Worm (Caenorhabditis elegans) whole organism, L3 larva: ENCODE measurements around the gene F18A11.2.
A peak's percentile ranks its signal among the peaks of the same experiment; 100 is the strongest.

Experiments
- R02D3.7 ChIP-seq: fragments of 150-350 bp; optimal IDR thresholded peaks from 2 replicates; lab custom pipeline; 2014; ENCODE audit warnings: missing biosample characterization, missing genetic modification characterization
- aly-2 ChIP-seq: fragments of 150-350 bp; optimal IDR thresholded peaks from 2 replicates; lab custom pipeline; 2014; ENCODE audit warnings: missing biosample characterization, missing genetic modification characterization
- ama-1 ChIP-seq: fragments of 150-350 bp; optimal IDR thresholded peaks from 2 replicates; lab custom pipeline; 2018
- ceh-28 ChIP-seq: fragments of 150-350 bp; optimal IDR thresholded peaks from 2 replicates; lab custom pipeline; 2014; ENCODE audit warnings: missing biosample characterization, missing genetic modification reagents, missing genetic modification characterization
- ceh-9 ChIP-seq: sonication (generic microtip); optimal IDR thresholded peaks from 2 replicates; lab custom pipeline; 2018; ENCODE audit warnings: missing biosample characterization, missing genetic modification characterization
- daf-12 ChIP-seq: fragments of 150-350 bp; optimal IDR thresholded peaks from 2 replicates; lab custom pipeline; 2014; ENCODE audit warnings: missing biosample characterization, missing genetic modification reagents, missing genetic modification characterization
- egl-5 ChIP-seq: fragments of 150-350 bp; optimal IDR thresholded peaks from 2 replicates; lab custom pipeline; 2017; ENCODE audit warnings: missing biosample characterization, missing genetic modification reagents, missing genetic modification characterization, inconsistent platforms
- elt-1 ChIP-seq: fragments of 150-350 bp; optimal IDR thresholded peaks from 2 replicates; lab custom pipeline; 2014; ENCODE audit warnings: missing biosample characterization, missing genetic modification characterization
- elt-2 ChIP-seq: sonication (generic microtip); optimal IDR thresholded peaks from 2 replicates; lab custom pipeline; 2016; ENCODE audit warnings: missing genetic modification reagents, mild to moderate bottlenecking, missing genetic modification characterization, missing compliant biosample characterization
- elt-3 ChIP-seq, 3 experiments: fragments of 150-350 bp in 1 of 3; sonication (generic microtip) in 2 of 3; optimal IDR thresholded peaks; 2 replicates in 2 of 3; 4 replicates in 1 of 3; lab custom pipeline; 2014 to 2017; ENCODE audit warnings: missing biosample characterization in 3 of 3, missing genetic modification characterization in 3 of 3
- eor-1 ChIP-seq, 2 experiments: fragments of 150-350 bp; optimal IDR thresholded peaks; 2 replicates each; lab custom pipeline; 2014 to 2018; ENCODE audit warnings: missing biosample characterization in 2 of 2, missing genetic modification characterization in 2 of 2
- fkh-10 ChIP-seq: sonication (generic microtip); optimal IDR thresholded peaks from 2 replicates; lab custom pipeline; 2017; ENCODE audit warnings: missing biosample characterization, missing genetic modification reagents, missing genetic modification characterization
- fkh-2 ChIP-seq: fragments of 150-350 bp; optimal IDR thresholded peaks from 2 replicates; lab custom pipeline; 2014; ENCODE audit warnings: missing biosample characterization, missing genetic modification reagents, missing genetic modification characterization
- fos-1 ChIP-seq: fragments of 150-350 bp; optimal IDR thresholded peaks from 2 replicates; lab custom pipeline; 2014; ENCODE audit warnings: missing biosample characterization, missing genetic modification characterization
- hmg-11 ChIP-seq: sonication (generic microtip); optimal IDR thresholded peaks from 2 replicates; lab custom pipeline; 2016; ENCODE audit warnings: missing genetic modification characterization, missing compliant biosample characterization
- jun-1 ChIP-seq: fragments of 150-350 bp; optimal IDR thresholded peaks from 2 replicates; lab custom pipeline; 2014; ENCODE audit warnings: missing biosample characterization, missing genetic modification reagents, missing genetic modification characterization
- lin-39 ChIP-seq: fragments of 150-350 bp; optimal IDR thresholded peaks from 2 replicates; lab custom pipeline; 2018; ENCODE audit warnings: missing biosample characterization, missing genetic modification reagents, missing genetic modification characterization
- lsy-12 ChIP-seq: sonication (generic microtip); optimal IDR thresholded peaks from 2 replicates; lab custom pipeline; 2016; ENCODE audit warnings: mild to moderate bottlenecking, missing genetic modification characterization, missing compliant biosample characterization
- mdl-1 ChIP-seq: fragments of 150-350 bp; optimal IDR thresholded peaks from 2 replicates; lab custom pipeline; 2014; ENCODE audit warnings: missing biosample characterization, missing genetic modification characterization
- mml-1 ChIP-seq: fragments of 150-350 bp; sonication (generic microtip); optimal IDR thresholded peaks from 3 replicates; lab custom pipeline; 2014; ENCODE audit warnings: missing biosample characterization, missing genetic modification characterization
- nfya-1 ChIP-seq: sonication (generic microtip); optimal IDR thresholded peaks from 2 replicates; lab custom pipeline; 2017; ENCODE audit warnings: missing genetic modification characterization, mild to moderate bottlenecking, missing compliant biosample characterization, antibody characterized with exemption, moderate library complexity; ENCODE audit not compliant: insufficient read depth
- nhr-11 ChIP-seq: fragments of 150-350 bp; optimal IDR thresholded peaks from 2 replicates; lab custom pipeline; 2014; ENCODE audit warnings: missing biosample characterization, missing genetic modification characterization
- nhr-12 ChIP-seq: fragments of 150-350 bp; optimal IDR thresholded peaks from 2 replicates; lab custom pipeline; 2014; ENCODE audit warnings: missing biosample characterization, missing genetic modification characterization
- nhr-23 ChIP-seq: fragments of 150-350 bp; optimal IDR thresholded peaks from 2 replicates; lab custom pipeline; 2014; ENCODE audit warnings: missing biosample characterization, missing genetic modification reagents, missing genetic modification characterization
- nhr-237 ChIP-seq: fragments of 150-350 bp; optimal IDR thresholded peaks from 2 replicates; lab custom pipeline; 2014; ENCODE audit warnings: missing biosample characterization, missing genetic modification characterization
- nhr-25 ChIP-seq: sonication (generic microtip); optimal IDR thresholded peaks from 2 replicates; lab custom pipeline; 2017; ENCODE audit warnings: missing biosample characterization, missing genetic modification characterization
- nhr-67 ChIP-seq: fragments of 150-350 bp; optimal IDR thresholded peaks from 2 replicates; lab custom pipeline; 2014; ENCODE audit warnings: missing biosample characterization, missing genetic modification characterization
- nhr-76 ChIP-seq: fragments of 150-350 bp; sonication (generic microtip); optimal IDR thresholded peaks from 5 replicates; lab custom pipeline; 2014; ENCODE audit warnings: missing biosample characterization, missing genetic modification characterization
- nhr-77 ChIP-seq: fragments of 150-350 bp; optimal IDR thresholded peaks from 2 replicates; lab custom pipeline; 2014; ENCODE audit warnings: missing biosample characterization, missing genetic modification characterization
- pha-4 ChIP-seq: fragments of 150-350 bp; optimal IDR thresholded peaks from 2 replicates; lab custom pipeline; 2014; ENCODE audit warnings: missing biosample characterization, missing genetic modification reagents, missing genetic modification characterization
- pqm-1 ChIP-seq: fragments of 150-350 bp; optimal IDR thresholded peaks from 2 replicates; lab custom pipeline; 2017; ENCODE audit warnings: missing biosample characterization, missing genetic modification characterization, inconsistent platforms
- sea-2 ChIP-seq: fragments of 150-350 bp; sonication (generic microtip); optimal IDR thresholded peaks from 4 replicates; lab custom pipeline; 2014; ENCODE audit warnings: missing biosample characterization, missing genetic modification reagents, missing genetic modification characterization
- snpc-4 ChIP-seq: fragments of 150-350 bp; optimal IDR thresholded peaks from 2 replicates; lab custom pipeline; 2014; ENCODE audit warnings: missing biosample characterization, missing genetic modification characterization
- unc-39 ChIP-seq: sonication (generic microtip); optimal IDR thresholded peaks from 4 replicates; lab custom pipeline; 2017; ENCODE audit warnings: missing biosample characterization, missing genetic modification characterization
- unc-62 ChIP-seq: fragments of 150-350 bp; sonication (generic microtip); optimal IDR thresholded peaks from 4 replicates; lab custom pipeline; 2014; ENCODE audit warnings: missing biosample characterization, missing genetic modification reagents, missing genetic modification characterization
- zag-1 ChIP-seq: fragments of 150-350 bp; optimal IDR thresholded peaks from 2 replicates; lab custom pipeline; 2014; ENCODE audit warnings: missing biosample characterization, missing genetic modification characterization
- ztf-11 ChIP-seq: fragments of 150-350 bp; optimal IDR thresholded peaks from 2 replicates; lab custom pipeline; 2014; ENCODE audit warnings: missing biosample characterization, missing genetic modification characterization

Gene F18A11.2

DNA sequence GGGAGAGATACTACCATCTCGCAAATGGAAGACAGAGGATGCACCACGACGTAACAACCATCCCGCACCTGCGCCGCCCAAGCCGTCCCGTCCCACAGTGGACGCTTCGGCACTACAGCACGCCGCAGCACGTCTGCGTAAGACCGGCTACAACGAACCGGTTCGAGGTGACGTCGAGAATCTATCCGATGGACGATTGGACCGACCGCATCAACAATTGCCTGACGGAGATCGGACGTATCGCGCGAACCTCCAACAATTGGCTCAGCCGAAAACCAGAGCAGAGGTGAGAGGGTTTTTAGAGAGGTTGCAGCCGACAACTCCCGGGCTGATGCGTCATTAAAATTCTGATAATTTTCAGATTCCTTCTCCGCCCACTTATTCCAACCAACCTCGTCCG, 27.7 kb downstream of the F18A11.2 start:
- TF ChIP-seq fkh-10 (GFP tag; lab: Kevin White, UChicago) (no peak), mdl-1 (tag; lab: Kevin White, UChicago) (no peak), ztf-11 (tag; lab: Kevin White, UChicago) (no peak), nhr-237 (tag; lab: Kevin White, UChicago) (no peak), sea-2 (GFP tag; lab: Kevin White, UChicago) (no peak), elt-3 (tag; optimal IDR thresholded peaks at IDR 0.05; lab: Kevin White, UChicago) (no peak), fos-1 (no peak), nhr-23 (tag; lab: Kevin White, UChicago) (no peak), R02D3.7 (tag; lab: Kevin White, UChicago) (no peak), ama-1 (no peak), fkh-2 (no peak)

DNA sequence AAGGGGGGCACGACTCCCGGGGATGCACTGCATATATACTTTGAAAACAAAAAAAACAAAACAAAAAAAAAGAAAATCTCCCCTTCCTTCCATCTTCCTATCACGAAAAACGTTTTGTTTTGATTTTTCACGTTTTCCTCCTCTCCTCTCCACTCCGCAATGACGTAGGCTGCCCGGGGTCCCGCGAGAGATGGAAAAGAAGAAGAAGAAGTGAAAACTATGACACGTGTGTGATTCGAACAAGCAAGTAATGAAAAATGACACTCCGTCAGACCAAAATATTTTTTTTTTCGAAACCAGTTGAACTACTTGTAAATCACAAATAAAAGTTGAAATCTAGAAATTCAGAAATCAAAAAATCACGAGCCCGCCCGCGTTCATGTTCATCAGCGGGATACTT, 33.8 kb downstream of the F18A11.2 start:
- TF ChIP-seq jun-1 (no peak), nhr-77 (tag; lab: Kevin White, UChicago) (no peak), aly-2 (no peak), nfya-1 (tag; lab: Kevin White, UChicago) (peak; percentile 39), mdl-1 (tag; lab: Kevin White, UChicago) (peak; percentile 32)

- TF ChIP-seq elt-1 = peak; percentile 47
- TF ChIP-seq nhr-23 (tag; lab: Kevin White, UChicago) = no peak
- TF ChIP-seq nhr-76 (tag; lab: Kevin White, UChicago) = no peak
- TF ChIP-seq ceh-9 (tag; lab: Kevin White, UChicago) = no peak
- TF ChIP-seq nhr-25 (tag; lab: Kevin White, UChicago) = no peak
- no peak for TF ChIP-seq nhr-11 (tag; lab: Kevin White, UChicago)
- TF ChIP-seq eor-1 (tag; optimal IDR thresholded peaks at IDR 0.05; lab: Kevin White, UChicago) = no peak
- TF ChIP-seq fkh-10 (GFP tag; lab: Kevin White, UChicago) = no peak
- TF ChIP-seq egl-5 (tag; lab: Kevin White, UChicago) = peak; percentile 6
- no peak for TF ChIP-seq unc-62
- TF ChIP-seq daf-12 (tag; lab: Kevin White, UChicago) = no peak
- TF ChIP-seq snpc-4 = no peak
- no peak for TF ChIP-seq lsy-12 (tag; lab: Kevin White, UChicago)
- no peak for TF ChIP-seq hmg-11 (tag; lab: Kevin White, UChicago)
- TF ChIP-seq R02D3.7 (tag; lab: Kevin White, UChicago) = no peak
- TF ChIP-seq lin-39 = peak; percentile 84
- TF ChIP-seq nhr-12 (tag; lab: Kevin White, UChicago) = no peak
- no peak for TF ChIP-seq mdl-1 (tag; lab: Kevin White, UChicago)
- TF ChIP-seq pqm-1 = no peak
- TF ChIP-seq elt-3 (tag; optimal IDR thresholded peaks at IDR 0.05; lab: Kevin White, UChicago) = no peak
- no peak for TF ChIP-seq fos-1
These were observed 35.3 kb downstream of the F18A11.2 start for ce11 chrII:13066777-13067290.

DNA sequence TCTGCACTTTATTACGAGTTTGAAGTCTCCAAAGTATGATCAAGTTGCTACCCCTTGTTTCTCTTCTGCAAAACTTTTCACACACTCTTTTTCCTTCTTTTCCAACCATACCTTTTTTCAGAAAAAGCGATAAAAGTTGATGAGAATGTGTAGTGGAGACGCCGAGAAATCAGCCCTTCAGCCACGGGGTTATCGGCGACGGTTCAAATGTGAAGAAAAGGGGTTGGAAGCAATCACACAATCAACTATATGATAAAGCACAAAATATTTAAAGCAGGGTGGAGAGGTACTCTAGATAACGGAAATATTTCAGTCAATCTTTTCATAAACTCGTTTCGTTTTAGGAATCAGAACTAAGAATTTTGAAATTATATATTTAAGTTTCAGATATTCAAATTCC, 41.6 kb downstream of the F18A11.2 start, which contains the start of gene F42G4.5:
TSS of gene F42G4.5 (plus strand) at position 379 of the 400 bp plus-strand sequence.
- TF ChIP-seq daf-12 (tag; lab: Kevin White, UChicago) (no peak), nhr-237 (tag; lab: Kevin White, UChicago) (no peak), nfya-1 (tag; lab: Kevin White, UChicago) (no peak), elt-2 (peak; percentile 93), unc-39 (tag; lab: Kevin White, UChicago) (no peak), ceh-28 (tag; lab: Kevin White, UChicago) (no peak), zag-1 (no peak), egl-5 (tag; lab: Kevin White, UChicago) (no peak), pqm-1 (peak; percentile 81)

- no peak for TF ChIP-seq ceh-9 (tag; lab: Kevin White, UChicago)
- no peak for TF ChIP-seq nhr-67
- TF ChIP-seq mdl-1 (tag; lab: Kevin White, UChicago) = no peak
- TF ChIP-seq daf-12 (tag; lab: Kevin White, UChicago) = no peak
- TF ChIP-seq mml-1 (tag; lab: Kevin White, UChicago) = no peak
- TF ChIP-seq pha-4 (tag; lab: Kevin White, UChicago) = no peak
- no peak for TF ChIP-seq sea-2 (GFP tag; lab: Kevin White, UChicago)
These were observed 42.2 kb downstream of the F18A11.2 start for ce11 chrII:13073742-13074141.
